Worm (Caenorhabditis elegans): ENCODE data around the gene F09G2.8.

The F09G2.8 gene

ce11 chrV:7157089-7157488 lies 36.4 kb downstream of the F09G2.8 start, which contains the start of gene ugt-39:
ugt-39 (plus strand) TSS chrV:7157142.
- TF ChIP-seq syd-9 (tag; optimal IDR thresholded peaks at IDR 0.05), result no peak
- TF ChIP-seq pha-2 (tag; optimal IDR thresholded peaks at IDR 0.05), result no peak
- no peak for TF ChIP-seq gmeb-2 (tag; optimal IDR thresholded peaks at IDR 0.05)
- no peak for TF ChIP-seq ttx-3 (tag; optimal IDR thresholded peaks at IDR 0.05)
- TF ChIP-seq hlh-13 (GFP tag; optimal IDR thresholded peaks at IDR 0.05), result no peak
- TF ChIP-seq sox-4 (tag; optimal IDR thresholded peaks at IDR 0.05), result no peak
- no peak for TF ChIP-seq ceh-45 (GFP tag; IDR thresholded peaks at IDR 0.05)
- TF ChIP-seq nhr-232 (tag; optimal IDR thresholded peaks at IDR 0.05), result no peak
- TF ChIP-seq lin-11 (tag; optimal IDR thresholded peaks at IDR 0.05), result no peak
- no peak for TF ChIP-seq ets-4 (tag; optimal IDR thresholded peaks at IDR 0.05)
- TF ChIP-seq sdc-2 (tag; optimal IDR thresholded peaks at IDR 0.05), result no peak
- no peak for TF ChIP-seq tbx-2 (tag; optimal IDR thresholded peaks at IDR 0.05)
- TF ChIP-seq zip-5 (tag; optimal IDR thresholded peaks at IDR 0.05), result no peak
- no peak for TF ChIP-seq unc-42 (tag; optimal IDR thresholded peaks at IDR 0.05)
- no peak for TF ChIP-seq ceh-30 (tag; optimal IDR thresholded peaks at IDR 0.05)
- TF ChIP-seq pha-4 (tag; optimal IDR thresholded peaks at IDR 0.05), result no peak

DNA sequence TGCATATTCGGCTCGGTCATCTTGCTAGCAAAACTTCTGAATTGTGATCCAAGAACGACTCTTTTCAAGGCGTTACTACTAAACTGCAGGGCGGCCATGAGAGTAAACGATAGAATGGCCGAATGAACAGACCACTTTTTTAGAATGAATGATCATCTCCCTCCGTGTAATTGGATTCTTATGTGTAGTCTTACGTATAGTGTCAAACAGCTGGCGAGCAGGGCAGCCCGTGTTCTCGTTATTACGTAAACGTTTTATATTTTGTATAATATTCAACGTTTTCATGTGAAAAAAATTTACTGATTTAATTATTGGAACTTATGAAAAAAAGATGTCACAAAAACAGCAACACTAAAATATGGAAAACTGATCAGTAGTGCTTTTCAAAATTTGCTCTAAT lies 37.4 kb downstream of the F09G2.8 start, which contains the start of gene F10D2.10:
F10D2.10 (minus strand) TSS at position 101 of the 400 bp plus-strand sequence.
- TF ChIP-seq unc-3 (GFP tag; conservative IDR thresholded peaks at IDR 0.05) (no peak), unc-3 (tag; optimal IDR thresholded peaks at IDR 0.05) (no peak), zip-5 (tag; optimal IDR thresholded peaks at IDR 0.05) (no peak), nhr-11 (tag; optimal IDR thresholded peaks at IDR 0.05) (no peak), Y22D7AL.16 (tag; optimal IDR thresholded peaks at IDR 0.05) (no peak), sox-4 (tag; optimal IDR thresholded peaks at IDR 0.05) (no peak), lim-6 (tag; optimal IDR thresholded peaks at IDR 0.05) (no peak), pros-1 (tag; optimal IDR thresholded peaks at IDR 0.05) (no peak), ceh-24 (tag; optimal IDR thresholded peaks at IDR 0.05) (no peak), ceh-34 (tag; optimal IDR thresholded peaks at IDR 0.05) (no peak), nhr-232 (tag; optimal IDR thresholded peaks at IDR 0.05) (no peak), fax-1 (tag; optimal IDR thresholded peaks at IDR 0.05) (no peak), npax-4 (tag; optimal IDR thresholded peaks at IDR 0.05) (no peak), ceh-18 (tag; optimal IDR thresholded peaks at IDR 0.05) (no peak), ahr-1 (tag; optimal IDR thresholded peaks at IDR 0.05) (no peak), sox-2 (GFP tag; IDR thresholded peaks at IDR 0.05) (no peak)

ce11 chrV:7153046-7153445 lies 40.4 kb downstream of the F09G2.8 start, which contains the start of gene fat-7:
fat-7 (minus strand) TSS chrV:7153146.
- no peak for TF ChIP-seq ceh-18 (tag; optimal IDR thresholded peaks at IDR 0.05)
- no peak for TF ChIP-seq lin-11 (tag; optimal IDR thresholded peaks at IDR 0.05)
- TF ChIP-seq unc-42 (tag; optimal IDR thresholded peaks at IDR 0.05), result no peak
- no peak for TF ChIP-seq sox-2 (GFP tag; IDR thresholded peaks at IDR 0.05)
- no peak for TF ChIP-seq nhr-232 (tag; optimal IDR thresholded peaks at IDR 0.05)
- no peak for TF ChIP-seq zip-5 (tag; optimal IDR thresholded peaks at IDR 0.05)
- no peak for TF ChIP-seq hlh-6 (tag; optimal IDR thresholded peaks at IDR 0.05)
- TF ChIP-seq ztf-16 (tag; optimal IDR thresholded peaks at IDR 0.05), result no peak
- TF ChIP-seq T23F11.4 (GFP tag; optimal IDR thresholded peaks at IDR 0.05), result no peak
- TF ChIP-seq pqm-1 (tag; optimal IDR thresholded peaks at IDR 0.05), result no peak
- no peak for TF ChIP-seq ceh-6 (GFP tag; optimal IDR thresholded peaks at IDR 0.05)
- TF ChIP-seq C08G9.2 (tag; optimal IDR thresholded peaks at IDR 0.05), result no peak
- TF ChIP-seq unc-55 (GFP tag; optimal IDR thresholded peaks at IDR 0.05), result no peak

DNA sequence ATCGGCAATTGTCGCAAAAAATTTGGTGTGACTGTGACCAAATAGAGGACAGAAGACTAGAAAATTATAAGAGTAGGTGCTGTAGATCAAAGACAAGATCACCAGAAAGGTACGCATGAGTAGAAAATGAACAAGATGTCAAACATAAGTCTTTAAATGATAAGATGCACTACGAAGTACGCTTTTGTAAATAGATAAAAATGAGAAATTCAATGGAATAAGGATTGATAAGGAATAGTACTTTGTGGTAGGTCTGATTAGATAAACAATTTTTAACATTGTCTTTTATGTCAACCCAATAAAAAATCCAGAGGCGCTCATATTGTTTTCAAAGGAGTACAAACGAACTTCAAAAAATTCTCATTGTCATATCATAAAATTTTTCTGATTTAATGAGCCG lies 42.9 kb downstream of the F09G2.8 start, which contains the start of gene F10D2.8:
F10D2.8 (minus strand) TSS at position 145 of the 400 bp plus-strand sequence.
- TF ChIP-seq elt-2 (tag; optimal IDR thresholded peaks at IDR 0.05), result peak; percentile 90
- no peak for TF ChIP-seq gmeb-2 (tag; optimal IDR thresholded peaks at IDR 0.05)
